Worm (Caenorhabditis elegans) whole organism, L1 larva: Measurements from ENCODE around the gene pgl-3.

ENCODE experiments used
- C04F5.9 ChIP-seq: sonication (generic microtip); optimal IDR thresholded peaks from 2 replicates; lab custom pipeline; 2016; ENCODE audit warnings: missing genetic modification characterization, missing compliant biosample characterization
- C34B4.2 ChIP-seq: sonication (generic microtip); optimal IDR thresholded peaks from 2 replicates; lab custom pipeline; 2017; ENCODE audit warnings: mild to moderate bottlenecking, missing genetic modification characterization, missing compliant biosample characterization
- F16B12.6 ChIP-seq: fragments of 150-350 bp; optimal IDR thresholded peaks from 2 replicates; lab custom pipeline; 2014; ENCODE audit warnings: missing biosample characterization, missing genetic modification characterization
- Y116A8C.19 ChIP-seq: sonication (generic microtip); optimal IDR thresholded peaks from 2 replicates; lab custom pipeline; 2016; ENCODE audit warnings: missing compliant biosample characterization, missing genetic modification characterization, borderline replicate concordance
- aha-1 ChIP-seq: fragments of 150-350 bp; optimal IDR thresholded peaks from 2 replicates; lab custom pipeline; 2014; ENCODE audit warnings: missing biosample characterization, missing genetic modification characterization
- aly-2 ChIP-seq: fragments of 150-350 bp; optimal IDR thresholded peaks from 2 replicates; lab custom pipeline; 2014; ENCODE audit warnings: missing biosample characterization, missing genetic modification characterization
- ama-1 ChIP-seq: fragments of 150-350 bp; optimal IDR thresholded peaks from 2 replicates; lab custom pipeline; 2014
- ceh-63 ChIP-seq: fragments of 200-800 bp; sonication (Bioruptor generic); optimal IDR thresholded peaks from 2 replicates; lab custom pipeline; 2018; ENCODE audit warnings: mild to moderate bottlenecking, missing genetic modification characterization, missing compliant biosample characterization
- ceh-82 ChIP-seq, 3 experiments: fragments of 150-350 bp in 1 of 3; sonication (generic microtip) in 2 of 3; optimal IDR thresholded peaks; 2 replicates each; lab custom pipeline; 2014 to 2017; ENCODE audit warnings: missing biosample characterization in 3 of 3, missing genetic modification characterization in 3 of 3
- ceh-88 ChIP-seq: fragments of 200-800 bp; sonication (Bioruptor generic); IDR thresholded peaks from 2 replicates; pipeline ENCODE4 v1.3.6; 2022; ENCODE audit warnings: missing genetic modification characterization, missing compliant biosample characterization
- ces-1 ChIP-seq: fragments of 150-350 bp; optimal IDR thresholded peaks from 2 replicates; lab custom pipeline; 2014; ENCODE audit warnings: missing biosample characterization, missing genetic modification reagents, missing genetic modification characterization
- dpl-1 ChIP-seq, 3 experiments: fragments of 150-350 bp in 2 of 3; sonication (generic microtip) in 1 of 3; optimal IDR thresholded peaks; 2 replicates each; lab custom pipeline; 2014 to 2017; ENCODE audit warnings: missing biosample characterization in 3 of 3, missing genetic modification characterization in 3 of 3, missing genetic modification reagents in 3 of 3
- efl-1 ChIP-seq, 4 experiments: fragments of 150-350 bp; optimal IDR thresholded peaks in 3 of 4; peaks in 1 of 4; 1 replicate in 1 of 4; 2 replicates in 3 of 4; lab custom pipeline; 2014; ENCODE audit warnings: missing biosample characterization in 2 of 4, missing genetic modification characterization in 2 of 4, missing genetic modification reagents in 2 of 4
- egl-27 ChIP-seq, 2 experiments: fragments of 150-350 bp in 1 of 2; sonication (generic microtip); optimal IDR thresholded peaks; 3 replicates each; lab custom pipeline; 2017 to 2018; ENCODE audit warnings: missing biosample characterization in 2 of 2, missing genetic modification characterization in 2 of 2, missing genetic modification reagents in 2 of 2
- elt-2 ChIP-seq: sonication (generic microtip); optimal IDR thresholded peaks from 2 replicates; lab custom pipeline; 2016; ENCODE audit warnings: missing genetic modification characterization, mild to moderate bottlenecking, inconsistent platforms, missing compliant biosample characterization, missing genetic modification reagents
- elt-3 ChIP-seq, 6 experiments: fragments of 150-350 bp in 1 of 6; sonication (generic microtip); optimal IDR thresholded peaks; 2 replicates each; lab custom pipeline; 2017 to 2018; ENCODE audit warnings: missing biosample characterization in 6 of 6, missing genetic modification characterization in 6 of 6, inconsistent platforms in 1 of 6
- ets-5 ChIP-seq: fragments of 200-800 bp; sonication (Bioruptor generic); IDR thresholded peaks from 2 replicates; pipeline ENCODE4 v1.3.6; 2022; ENCODE audit warnings: missing genetic modification characterization, missing compliant biosample characterization
- fkh-10 ChIP-seq: sonication (generic microtip); optimal IDR thresholded peaks from 2 replicates; lab custom pipeline; 2017; ENCODE audit warnings: missing biosample characterization, missing genetic modification reagents, missing genetic modification characterization
- fkh-4 ChIP-seq: sonication (generic microtip); optimal IDR thresholded peaks from 2 replicates; lab custom pipeline; 2016; ENCODE audit warnings: missing compliant biosample characterization, missing genetic modification characterization, borderline replicate concordance
- grh-1 ChIP-seq: fragments of 200-800 bp; sonication (Bioruptor generic); IDR thresholded peaks from 2 replicates; pipeline ENCODE4 v1.3.6; 2022; ENCODE audit warnings: missing genetic modification reagents, missing genetic modification characterization, missing compliant biosample characterization
- hpl-2 ChIP-seq: fragments of 150-350 bp; optimal IDR thresholded peaks from 2 replicates; lab custom pipeline; 2014; ENCODE audit warnings: missing biosample characterization, missing genetic modification reagents, missing genetic modification characterization
- jun-1 ChIP-seq: fragments of 150-350 bp; optimal IDR thresholded peaks from 2 replicates; lab custom pipeline; 2014; ENCODE audit warnings: missing biosample characterization, missing genetic modification reagents, missing genetic modification characterization
- lin-39 ChIP-seq: fragments of 150-350 bp; optimal IDR thresholded peaks from 2 replicates; lab custom pipeline; 2014; ENCODE audit warnings: missing biosample characterization, missing genetic modification reagents, missing genetic modification characterization
- lir-3 ChIP-seq: sonication (generic microtip); optimal IDR thresholded peaks from 2 replicates; lab custom pipeline; 2016; ENCODE audit warnings: mild to moderate bottlenecking, missing genetic modification characterization, moderate library complexity, missing compliant biosample characterization; ENCODE audit not compliant: poor library complexity
- lsy-2 ChIP-seq, 2 experiments: fragments of 150-350 bp; optimal IDR thresholded peaks; 2 replicates each; lab custom pipeline; 2014; ENCODE audit warnings: missing biosample characterization in 2 of 2, missing genetic modification characterization in 2 of 2
- mep-1 ChIP-seq: fragments of 150-350 bp; optimal IDR thresholded peaks from 2 replicates; lab custom pipeline; 2014; ENCODE audit warnings: missing biosample characterization, missing genetic modification characterization
- nhr-11 ChIP-seq: fragments of 150-350 bp; optimal IDR thresholded peaks from 2 replicates; lab custom pipeline; 2014; ENCODE audit warnings: missing biosample characterization, missing genetic modification characterization
- nhr-19 ChIP-seq: fragments of 200-800 bp; sonication (Bioruptor generic); conservative IDR thresholded peaks from 2 replicates; pipeline ENCODE4 v1.3.6; 2022; ENCODE audit warnings: missing genetic modification characterization, missing compliant biosample characterization
- nhr-237 ChIP-seq: fragments of 150-350 bp; optimal IDR thresholded peaks from 2 replicates; lab custom pipeline; 2014; ENCODE audit warnings: missing biosample characterization, missing genetic modification characterization
- nhr-76 ChIP-seq: sonication (generic microtip); optimal IDR thresholded peaks from 2 replicates; lab custom pipeline; 2017; ENCODE audit warnings: missing biosample characterization, missing genetic modification characterization
- nhr-85 ChIP-seq: sonication (generic microtip); peaks from one replicate; lab custom pipeline; 2016; ENCODE audit warnings: missing genetic modification characterization, inconsistent platforms, missing compliant biosample characterization
- nhr-90 ChIP-seq: sonication (generic microtip); optimal IDR thresholded peaks from 2 replicates; lab custom pipeline; 2016; ENCODE audit warnings: mild to moderate bottlenecking, missing genetic modification characterization, missing compliant biosample characterization; ENCODE audit not compliant: poor library complexity
- pag-3 ChIP-seq: sonication (generic microtip); optimal IDR thresholded peaks from 2 replicates; lab custom pipeline; 2017; ENCODE audit warnings: missing genetic modification characterization, mild to moderate bottlenecking, missing compliant biosample characterization, antibody characterized with exemption, borderline replicate concordance; ENCODE audit not compliant: insufficient read depth
- pqm-1 ChIP-seq: sonication (generic microtip); optimal IDR thresholded peaks from 3 replicates; lab custom pipeline; 2017; ENCODE audit warnings: missing biosample characterization, missing genetic modification characterization
- rnt-1 ChIP-seq: sonication (generic microtip); optimal IDR thresholded peaks from 2 replicates; lab custom pipeline; 2016; ENCODE audit warnings: mild to moderate bottlenecking, missing genetic modification characterization, moderate library complexity, missing compliant biosample characterization
- snpc-4 ChIP-seq: fragments of 150-350 bp; optimal IDR thresholded peaks from 2 replicates; lab custom pipeline; 2014; ENCODE audit warnings: missing biosample characterization, missing genetic modification characterization
- snu-23 ChIP-seq: sonication (generic microtip); optimal IDR thresholded peaks from 2 replicates; lab custom pipeline; 2016; ENCODE audit warnings: missing genetic modification characterization, missing compliant biosample characterization
- sox-4 ChIP-seq: sonication (generic microtip); optimal IDR thresholded peaks from 2 replicates; lab custom pipeline; 2016; ENCODE audit warnings: missing genetic modification characterization, missing compliant biosample characterization
- sup-37 ChIP-seq: fragments of 200-800 bp; sonication (Bioruptor generic); optimal IDR thresholded peaks from 2 replicates; lab custom pipeline; 2018; ENCODE audit warnings: mild to moderate bottlenecking, missing genetic modification characterization, missing compliant biosample characterization
- swsn-7 ChIP-seq: sonication (generic microtip); optimal IDR thresholded peaks from 2 replicates; lab custom pipeline; 2016; ENCODE audit warnings: missing genetic modification characterization, missing compliant biosample characterization
- tbx-2 ChIP-seq: sonication (generic microtip); optimal IDR thresholded peaks from 2 replicates; lab custom pipeline; 2016; ENCODE audit warnings: missing genetic modification characterization, missing compliant biosample characterization
- tlp-1 ChIP-seq: fragments of 150-350 bp; optimal IDR thresholded peaks from 2 replicates; lab custom pipeline; 2014; ENCODE audit warnings: missing biosample characterization, missing genetic modification characterization
- zip-4 ChIP-seq: fragments of 200-800 bp; sonication (Bioruptor generic); optimal IDR thresholded peaks from 2 replicates; lab custom pipeline; 2018; ENCODE audit warnings: mild to moderate bottlenecking, missing genetic modification characterization, moderate library complexity, missing compliant biosample characterization
- ztf-4 ChIP-seq: fragments of 150-350 bp; optimal IDR thresholded peaks from 2 replicates; lab custom pipeline; 2014; ENCODE audit warnings: missing biosample characterization, missing genetic modification characterization

Gene pgl-3

DNA sequence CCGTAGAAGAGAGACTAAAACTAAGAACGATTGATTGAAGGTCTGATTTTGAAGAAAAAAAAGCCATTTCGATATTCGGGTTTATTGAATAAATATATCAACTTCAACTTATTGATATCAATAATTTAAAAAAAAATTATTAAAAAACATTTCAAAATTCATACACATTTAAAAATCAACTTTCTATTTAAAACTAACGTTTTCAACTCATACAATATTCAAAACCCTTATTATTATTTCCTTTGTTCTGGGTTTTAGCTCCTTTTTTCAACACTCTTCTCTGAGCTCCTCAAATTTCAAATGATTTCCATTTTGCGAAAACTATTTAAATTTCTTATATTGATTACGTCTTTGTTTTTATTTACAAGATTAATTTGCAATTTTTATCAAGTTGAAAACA lies 10.5 kb upstream of the pgl-3 start, which contains the start of gene C18G1.7:
Gene C18G1.7 (plus strand): TSS at position 301 of the 400 bp plus-strand sequence.
- TF ChIP-seq nhr-11 (tag; lab: Kevin White, UChicago) (no peak), Y116A8C.19 (tag; lab: Kevin White, UChicago) (no peak), aly-2 (tag; lab: Kevin White, UChicago) (no peak), sup-37 (GFP tag; lab: Kevin White, UChicago) (no peak), zip-4 (GFP tag; lab: Kevin White, UChicago) (no peak), hpl-2 (no peak), fkh-4 (no peak), rnt-1 (tag; lab: Kevin White, UChicago) (no peak), ceh-82 (tag; optimal IDR thresholded peaks at IDR 0.05; lab: Kevin White, UChicago) (no peak), snu-23 (GFP tag; lab: Kevin White, UChicago) (no peak)

DNA sequence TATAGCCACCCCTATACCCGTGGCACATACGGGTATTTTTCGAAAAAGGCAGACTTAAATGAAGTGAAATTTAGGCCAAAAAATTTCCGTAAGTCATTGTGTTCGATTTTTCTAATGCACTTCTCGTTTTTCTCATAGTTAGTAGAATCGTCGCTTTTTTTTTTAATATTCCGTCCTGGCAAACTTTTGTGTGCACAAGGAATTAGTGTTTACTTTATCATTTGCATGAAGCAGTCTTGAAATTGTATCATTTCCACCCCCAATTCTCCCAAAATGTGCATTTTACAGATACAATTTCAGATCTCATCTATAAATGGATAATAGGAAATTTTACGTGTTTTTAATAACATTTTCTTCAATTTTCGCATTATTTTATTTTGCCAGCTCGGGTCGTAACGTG lies 5.5 kb upstream of the pgl-3 start, which contains the start of gene C18G1.6:
Gene C18G1.6 (plus strand): TSS at position 301 of the 400 bp plus-strand sequence.
- TF ChIP-seq fkh-10 (GFP tag; lab: Kevin White, UChicago): no peak
- no peak for TF ChIP-seq nhr-237
- TF ChIP-seq egl-27 (tag; optimal IDR thresholded peaks at IDR 0.05; lab: Kevin White, UChicago): no peak
- TF ChIP-seq ceh-88 (GFP tag; lab: Robert Waterston, UW): no peak
- no peak for TF ChIP-seq ets-5 (GFP tag; lab: Robert Waterston, UW)
- no peak for TF ChIP-seq hpl-2
- TF ChIP-seq sox-4 (tag; lab: Kevin White, UChicago): no peak
- no peak for TF ChIP-seq aha-1 (tag; lab: Kevin White, UChicago)
- TF ChIP-seq ceh-63 (GFP tag; lab: Kevin White, UChicago): no peak
- TF ChIP-seq C04F5.9 (tag; lab: Kevin White, UChicago): no peak
- TF ChIP-seq tbx-2 (tag; lab: Kevin White, UChicago): no peak
- TF ChIP-seq F16B12.6: no peak
- no peak for TF ChIP-seq swsn-7

DNA sequence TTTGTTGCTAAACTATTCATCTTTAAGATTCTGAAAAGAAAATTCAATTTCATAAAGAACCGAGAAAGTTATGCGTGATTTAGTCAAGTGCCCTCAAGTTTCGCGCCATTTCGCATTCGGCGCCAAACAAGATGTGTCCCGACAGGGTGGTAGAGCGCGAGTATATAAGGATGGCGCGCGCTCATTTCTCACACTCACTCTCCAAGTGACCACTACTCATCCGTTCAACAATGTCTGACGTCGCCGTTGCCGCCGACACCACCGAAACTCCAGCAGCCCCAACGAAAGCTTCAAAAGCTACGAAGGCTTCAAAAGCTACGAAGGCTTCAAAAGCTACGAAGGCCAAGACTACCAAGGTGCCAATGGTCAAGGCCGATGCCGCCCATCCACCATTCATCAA lies 1.7 kb upstream of the pgl-3 start, which contains the start of gene hil-4:
Gene hil-4 (plus strand): TSS at position 191 of the 400 bp plus-strand sequence.
- TF ChIP-seq efl-1 (optimal IDR thresholded peaks at IDR 0.05; lab: Kevin White, UChicago) (peak in 1 of 2 experiments; percentile 21), efl-1 (GFP tag; optimal IDR thresholded peaks at IDR 0.05 in 1 of 2; lab: Kevin White, UChicago) (no peak), elt-2 (tag; lab: Kevin White, UChicago) (no peak), dpl-1 (GFP tag; optimal IDR thresholded peaks at IDR 0.05; lab: Kevin White, UChicago) (peak in 1 of 3 experiments; percentile 18)

DNA sequence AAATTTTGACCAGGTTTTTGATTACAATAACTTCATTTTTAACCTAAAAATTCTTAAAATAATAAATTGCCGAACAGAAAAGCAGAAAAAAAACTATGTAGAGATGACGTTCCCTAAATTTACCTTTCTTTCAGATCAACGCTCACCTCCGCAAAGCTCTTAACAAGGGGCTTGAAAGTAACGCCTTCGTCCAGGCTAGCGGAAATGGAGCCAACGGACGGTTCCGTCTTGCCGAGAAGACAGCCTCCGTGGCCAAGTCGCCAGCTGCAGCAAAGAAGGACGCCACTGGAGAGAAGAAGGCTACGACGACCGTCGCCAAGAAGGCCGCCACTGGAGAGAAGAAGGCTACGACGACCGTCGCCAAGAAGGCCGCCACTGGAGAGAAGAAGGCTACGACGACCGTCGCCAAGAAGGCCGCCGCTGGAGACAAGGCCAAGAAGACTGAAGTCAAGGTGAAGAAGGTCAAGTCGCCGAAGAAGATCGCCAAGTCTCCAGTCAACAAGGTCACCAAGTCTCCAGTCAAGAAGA lies 1.0 kb upstream of the pgl-3 start:
- TF ChIP-seq tlp-1 (tag; lab: Kevin White, UChicago): no peak
- TF ChIP-seq pqm-1 (tag; lab: Kevin White, UChicago): no peak
- TF ChIP-seq C04F5.9 (tag; lab: Kevin White, UChicago): no peak
- TF ChIP-seq aha-1 (tag; lab: Kevin White, UChicago): no peak
- TF ChIP-seq nhr-85 (tag; lab: Kevin White, UChicago): no peak
- TF ChIP-seq ama-1 (lab: Kevin White, UChicago): no peak
- TF ChIP-seq snpc-4 (tag; lab: Kevin White, UChicago): no peak
- TF ChIP-seq C34B4.2 (tag; lab: Kevin White, UChicago): no peak
- no peak for TF ChIP-seq tbx-2 (tag; lab: Kevin White, UChicago)

DNA sequence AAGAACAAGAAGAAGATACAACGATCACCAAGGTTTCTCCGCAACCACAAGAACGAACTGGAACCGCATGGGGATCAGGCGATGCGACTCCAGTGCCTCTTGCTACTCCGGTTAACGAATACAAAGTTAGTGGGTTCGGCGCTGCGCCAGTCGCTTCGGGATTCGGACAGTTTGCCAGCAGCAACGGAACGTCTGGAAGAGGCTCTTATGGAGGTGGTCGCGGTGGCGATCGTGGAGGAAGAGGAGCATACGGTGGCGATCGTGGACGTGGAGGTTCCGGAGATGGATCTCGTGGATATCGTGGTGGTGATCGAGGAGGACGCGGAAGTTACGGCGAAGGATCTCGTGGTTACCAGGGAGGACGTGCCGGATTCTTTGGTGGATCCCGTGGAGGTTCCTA lies 2.2 kb downstream of the pgl-3 start:
- TF ChIP-seq grh-1 (GFP tag; lab: Robert Waterston, UW) (no peak), pag-3 (tag; lab: Kevin White, UChicago) (no peak), nhr-76 (tag; lab: Kevin White, UChicago) (no peak), sox-4 (tag; lab: Kevin White, UChicago) (no peak), nhr-90 (tag; lab: Kevin White, UChicago) (no peak), ztf-4 (tag; lab: Kevin White, UChicago) (no peak), nhr-19 (GFP tag; lab: Robert Waterston, UW) (no peak), lin-39 (tag; lab: Kevin White, UChicago) (no peak), jun-1 (tag; lab: Kevin White, UChicago) (no peak), lsy-2 (tag; optimal IDR thresholded peaks at IDR 0.05; lab: Kevin White, UChicago) (no peak), elt-3 (tag; optimal IDR thresholded peaks at IDR 0.05; lab: Kevin White, UChicago) (no peak), egl-27 (tag; optimal IDR thresholded peaks at IDR 0.05; lab: Kevin White, UChicago) (no peak), ces-1 (GFP tag; lab: Kevin White, UChicago) (no peak), ets-5 (GFP tag; lab: Robert Waterston, UW) (no peak), lir-3 (tag; lab: Kevin White, UChicago) (no peak), F16B12.6 (no peak), ceh-82 (tag; optimal IDR thresholded peaks at IDR 0.05; lab: Kevin White, UChicago) (no peak), mep-1 (tag; lab: Kevin White, UChicago) (no peak)
- TF ChIP-seq, all 84 proteins: peak for 0
